Worm (Caenorhabditis elegans): ENCODE measurements around the gene ugt-44.

Gene ugt-44

ce11 chrIV:10499948-10500356, 30.4 kb downstream of the ugt-44 start:
- TF ChIP-seq ces-1 (GFP tag; optimal IDR thresholded peaks at IDR 0.05): peak; percentile 22
- no peak for TF ChIP-seq tbx-8 (GFP tag; optimal IDR thresholded peaks at IDR 0.05)
- peak; percentile 36 for TF ChIP-seq sptf-1 (tag; optimal IDR thresholded peaks at IDR 0.05)
- TF ChIP-seq hlh-1 (tag; optimal IDR thresholded peaks at IDR 0.05): no peak
- peak; percentile 9 for TF ChIP-seq mls-2 (tag; optimal IDR thresholded peaks at IDR 0.05)
- no peak for TF ChIP-seq elt-3 (tag; optimal IDR thresholded peaks at IDR 0.05)
- TF ChIP-seq unc-62 (GFP tag; optimal IDR thresholded peaks at IDR 0.05): peak; percentile 17
- TF ChIP-seq mep-1 (tag; optimal IDR thresholded peaks at IDR 0.05): peak; percentile 7

ce11 chrIV:10500481-10500880, 30.9 kb downstream of the ugt-44 start:
- TF ChIP-seq ces-1 (GFP tag; optimal IDR thresholded peaks at IDR 0.05) (peak; percentile 75), cnd-1 (tag; optimal IDR thresholded peaks at IDR 0.05) (no peak)

- no peak for TF ChIP-seq mab-5 (tag; optimal IDR thresholded peaks at IDR 0.05)
- TF ChIP-seq ces-1 (GFP tag; optimal IDR thresholded peaks at IDR 0.05): peak; percentile 7
Observed at ce11 chrIV:10501550-10502240, 32.2 kb downstream of the ugt-44 start, which contains the start of gene tax-6. Gene tax-6 (minus strand): TSS chrIV:10501600.

ce11 chrIV:10502345-10502744, 32.8 kb downstream of the ugt-44 start:
- TF ChIP-seq hlh-1 (tag; optimal IDR thresholded peaks at IDR 0.05) (peak; percentile 13), mep-1 (tag; optimal IDR thresholded peaks at IDR 0.05) (no peak), nhr-12 (tag; optimal IDR thresholded peaks at IDR 0.05) (no peak), unc-120 (tag; optimal IDR thresholded peaks at IDR 0.05; ENCODE audit: poor library complexity, severe bottlenecking) (peak; percentile 4), ceh-39 (tag; optimal IDR thresholded peaks at IDR 0.05) (no peak), snpc-4 (tag; optimal IDR thresholded peaks at IDR 0.05) (no peak)

ce11 chrIV:10503750-10504232, 34.2 kb downstream of the ugt-44 start:
- TF ChIP-seq ceh-39 (tag; optimal IDR thresholded peaks at IDR 0.05) (no peak), elt-1 (tag; optimal IDR thresholded peaks at IDR 0.05; ENCODE audit: borderline replicate concordance, insufficient read depth) (no peak), nhr-28 (tag; optimal IDR thresholded peaks at IDR 0.05) (no peak), pha-4 (tag; optimal IDR thresholded peaks at IDR 0.05) (peak; percentile 19), ceh-83 (GFP tag; optimal IDR thresholded peaks at IDR 0.05) (no peak), cnd-1 (tag; optimal IDR thresholded peaks at IDR 0.05) (peak; percentile 4), unc-62 (GFP tag; optimal IDR thresholded peaks at IDR 0.05) (peak; percentile 33), lsy-2 (tag; optimal IDR thresholded peaks at IDR 0.05) (no peak), tbx-8 (GFP tag; optimal IDR thresholded peaks at IDR 0.05) (no peak), drap-1 (GFP tag; optimal IDR thresholded peaks at IDR 0.05) (peak; percentile 9), mls-2 (tag; optimal IDR thresholded peaks at IDR 0.05) (peak; percentile 13), unc-120 (tag; optimal IDR thresholded peaks at IDR 0.05; ENCODE audit: poor library complexity, severe bottlenecking) (peak; percentile 90), ces-1 (GFP tag; optimal IDR thresholded peaks at IDR 0.05) (peak; percentile 51), elt-3 (tag; optimal IDR thresholded peaks at IDR 0.05) (no peak), hlh-1 (tag; optimal IDR thresholded peaks at IDR 0.05) (peak; percentile 34), sptf-1 (tag; optimal IDR thresholded peaks at IDR 0.05) (peak; percentile 8), nhr-2 (tag; optimal IDR thresholded peaks at IDR 0.05) (no peak), M03D4.4 (tag; optimal IDR thresholded peaks at IDR 0.05) (peak; percentile 33), bed-3 (GFP tag; optimal IDR thresholded peaks at IDR 0.05) (no peak)

ce11 chrIV:10505016-10505415, 35.5 kb downstream of the ugt-44 start:
- TF ChIP-seq ces-1 (GFP tag; optimal IDR thresholded peaks at IDR 0.05): peak; percentile 70
- TF ChIP-seq hlh-1 (tag; optimal IDR thresholded peaks at IDR 0.05): no peak
- TF ChIP-seq ceh-39 (tag; optimal IDR thresholded peaks at IDR 0.05): no peak
- peak; percentile 4 for TF ChIP-seq unc-62 (GFP tag; optimal IDR thresholded peaks at IDR 0.05)
- no peak for TF ChIP-seq unc-39 (tag; optimal IDR thresholded peaks at IDR 0.05)
- TF ChIP-seq drap-1 (GFP tag; optimal IDR thresholded peaks at IDR 0.05): no peak
- TF ChIP-seq unc-120 (tag; optimal IDR thresholded peaks at IDR 0.05; ENCODE audit: poor library complexity, severe bottlenecking): peak; percentile 0

ce11 chrIV:10506016-10506415, 36.5 kb downstream of the ugt-44 start:
- peak; percentile 55 for TF ChIP-seq ces-1 (GFP tag; optimal IDR thresholded peaks at IDR 0.05)
- TF ChIP-seq nhr-76 (tag; optimal IDR thresholded peaks at IDR 0.05): no peak
- no peak for TF ChIP-seq ceh-83 (GFP tag; optimal IDR thresholded peaks at IDR 0.05)
- TF ChIP-seq mep-1 (tag; optimal IDR thresholded peaks at IDR 0.05): no peak
